Fruit fly (Drosophila melanogaster): ENCODE results near the gene Cog8.

Cog8 gene

DNA sequence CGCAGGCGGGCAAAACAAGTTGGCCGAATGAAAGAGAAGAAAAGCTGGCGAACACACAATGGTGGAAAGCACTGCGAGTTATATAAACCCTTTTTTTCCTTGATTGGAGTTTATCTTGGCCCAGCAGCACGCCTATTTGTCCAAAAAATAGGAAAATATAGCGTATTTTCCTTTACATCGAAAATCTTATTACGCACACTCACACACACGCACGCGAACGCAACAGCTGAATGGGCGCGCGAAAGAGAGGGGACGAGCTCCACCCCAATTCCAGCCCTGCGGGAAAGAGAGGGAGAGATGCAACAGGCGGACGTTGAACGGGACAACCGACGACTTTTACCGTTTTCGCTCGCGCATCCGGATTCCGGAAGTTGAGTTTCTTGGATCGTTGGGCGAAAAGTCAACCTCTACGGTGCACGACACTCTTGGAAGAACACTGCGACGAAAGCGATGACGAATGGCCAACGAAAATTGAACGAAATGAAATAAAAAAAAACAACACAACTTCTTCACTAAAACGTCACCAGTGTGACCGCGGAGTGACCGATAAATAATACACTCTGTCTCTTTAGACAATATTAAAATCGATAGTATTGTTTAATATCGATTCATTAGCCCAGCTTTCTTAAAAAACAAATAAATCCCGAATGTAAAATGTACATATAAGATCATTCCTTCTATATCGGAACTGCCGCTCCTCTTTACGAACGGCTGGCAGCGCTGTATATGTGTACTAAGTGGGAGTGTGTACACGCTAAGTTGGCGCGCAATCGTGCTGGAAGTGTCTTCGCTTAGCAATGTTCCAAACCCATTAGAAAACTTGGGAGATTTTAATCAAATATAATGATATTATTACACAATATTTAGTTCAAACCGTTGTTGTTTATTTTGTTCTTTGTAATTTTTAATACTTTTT, 18.0 kb upstream of the Cog8 start, which contains the start of the genes Dlg5 and CG4970 (continued):
- TF ChIP-seq CG8388 (GFP tag; optimal IDR thresholded peaks at IDR 0.05) (no peak), H2.0 (GFP tag; IDR thresholded peaks at IDR 0.05) (no peak), E2f1 (GFP tag; IDR thresholded peaks at IDR 0.05) (no peak; the same call in 1 of the 2 replicates), Sox102F (GFP tag; optimal IDR thresholded peaks at IDR 0.05) (no peak), fd3F (GFP tag; optimal IDR thresholded peaks at IDR 0.05) (no peak), Rx (GFP tag; IDR thresholded peaks at IDR 0.05) (no peak), Med (GFP tag) (peak; percentile 51), dan (GFP tag; IDR thresholded peaks at IDR 0.05) (no peak), Eip74EF (GFP tag; optimal IDR thresholded peaks at IDR 0.05) (no peak), CG3065 (GFP tag; optimal IDR thresholded peaks at IDR 0.05) (no peak), abd-A (tag; optimal IDR thresholded peaks at IDR 0.05) (no peak), Dfd (GFP tag; optimal IDR thresholded peaks at IDR 0.05) (no peak), lab (GFP tag; optimal IDR thresholded peaks at IDR 0.05) (no peak), CG15073 (GFP tag; optimal IDR thresholded peaks at IDR 0.05) (no peak), corto (GFP tag; optimal IDR thresholded peaks at IDR 0.05) (no peak), CG7556 (GFP tag; optimal IDR thresholded peaks at IDR 0.05) (no peak), caup (GFP tag; optimal IDR thresholded peaks at IDR 0.05; ENCODE audit: severe bottlenecking) (no peak), unc-4 (GFP tag; IDR thresholded peaks at IDR 0.05; ENCODE audit: partially characterized antibody) (peak; percentile 75), nerfin-1 (tag; optimal IDR thresholded peaks at IDR 0.05) (no peak), lola (GFP tag; optimal IDR thresholded peaks at IDR 0.05) (peak in 1 of 3 experiments; percentile 71), scrt (GFP tag; optimal IDR thresholded peaks at IDR 0.05) (peak; percentile 100), CG4730 (GFP tag; IDR thresholded peaks at IDR 0.05) (no peak), Opbp (GFP tag; IDR thresholded peaks at IDR 0.05; ENCODE audit: partially characterized antibody) (peak; percentile 85), pfk (GFP tag; optimal IDR thresholded peaks at IDR 0.05) (no peak), wor (GFP tag; IDR thresholded peaks at IDR 0.05) (no peak), en (GFP tag; optimal IDR thresholded peaks at IDR 0.05) (no peak), sd (tag; optimal IDR thresholded peaks at IDR 0.05) (no peak), CG6813 (GFP tag; optimal IDR thresholded peaks at IDR 0.05) (no peak), CG13123 (GFP tag; optimal IDR thresholded peaks at IDR 0.05) (no peak), h (optimal IDR thresholded peaks at IDR 0.05) (no peak), CG4328 (GFP tag; optimal IDR thresholded peaks at IDR 0.05) (no peak), Atf-2 (GFP tag; optimal IDR thresholded peaks at IDR 0.05) (no peak), CG10979 (tag; optimal IDR thresholded peaks at IDR 0.05) (no peak), CG11398 (GFP tag; optimal IDR thresholded peaks at IDR 0.05) (no peak), sc (optimal IDR thresholded peaks at IDR 0.05) (no peak), sc (GFP tag; optimal IDR thresholded peaks at IDR 0.05) (no peak), pros (GFP tag; optimal IDR thresholded peaks at IDR 0.05) (peak; percentile 37), br (optimal IDR thresholded peaks at IDR 0.05) (no peak), Oli (tag; optimal IDR thresholded peaks at IDR 0.05) (no peak), Elba2 (GFP tag; optimal IDR thresholded peaks at IDR 0.05) (peak; percentile 63), Side (GFP tag; optimal IDR thresholded peaks at IDR 0.05) (no peak), CTCF (GFP tag; optimal IDR thresholded peaks at IDR 0.05) (peak; percentile 88), CG12769 (tag; optimal IDR thresholded peaks at IDR 0.05) (no peak), ash1 (GFP tag; optimal IDR thresholded peaks at IDR 0.05) (no peak), Jarid2 (GFP tag; optimal IDR thresholded peaks at IDR 0.05) (no peak), pnt (GFP tag; optimal IDR thresholded peaks at IDR 0.05) (peak; percentile 22), CG1792 (GFP tag; optimal IDR thresholded peaks at IDR 0.05) (no peak), CG10209 (GFP tag; optimal IDR thresholded peaks at IDR 0.05) (no peak), CG2875 (GFP tag; optimal IDR thresholded peaks at IDR 0.05) (no peak)
